Worm (Caenorhabditis elegans) whole organism, L2 larva: ENCODE results near the gene str-31.
A peak's percentile ranks its signal among the peaks of the same experiment; 100 is the strongest.
"Not testable (repeated sequence)": the region's sequence is repeated elsewhere in the genome, so short reads cannot be mapped to it uniquely, and the experiment has no call there.

Source experiments
- R02D3.7 ChIP-seq: fragments of 150-350 bp; optimal IDR thresholded peaks from 2 replicates; lab custom pipeline; 2014; ENCODE audit warnings: missing biosample characterization, missing genetic modification characterization
- Y55F3AM.14 ChIP-seq: fragments of 200-800 bp; sonication (Bioruptor generic); optimal IDR thresholded peaks from 2 replicates; lab custom pipeline; 2018; ENCODE audit warnings: mild to moderate bottlenecking, missing genetic modification characterization, missing compliant biosample characterization
- ZK546.5 ChIP-seq: sonication (generic microtip); optimal IDR thresholded peaks from 2 replicates; lab custom pipeline; 2017; ENCODE audit warnings: missing biosample characterization, missing genetic modification characterization
- alr-1 ChIP-seq: fragments of 150-350 bp; optimal IDR thresholded peaks from 2 replicates; lab custom pipeline; 2014; ENCODE audit warnings: missing biosample characterization, missing genetic modification characterization
- blmp-1 ChIP-seq: sonication (generic microtip); optimal IDR thresholded peaks from 2 replicates; lab custom pipeline; 2017; ENCODE audit warnings: missing genetic modification characterization, mild to moderate bottlenecking, missing compliant biosample characterization, antibody characterized with exemption, moderate library complexity; ENCODE audit not compliant: insufficient read depth
- ceh-16 ChIP-seq: fragments of 150-350 bp; optimal IDR thresholded peaks from 2 replicates; lab custom pipeline; 2014; ENCODE audit warnings: missing biosample characterization, missing genetic modification characterization
- dmd-4 ChIP-seq: sonication (generic microtip); optimal IDR thresholded peaks from 2 replicates; lab custom pipeline; 2017; ENCODE audit warnings: missing biosample characterization, missing genetic modification characterization
- egl-27 ChIP-seq: sonication (generic microtip); optimal IDR thresholded peaks from 3 replicates; lab custom pipeline; 2017; ENCODE audit warnings: missing biosample characterization, missing genetic modification reagents, missing genetic modification characterization
- elt-3 ChIP-seq: sonication (generic microtip); optimal IDR thresholded peaks from 2 replicates; lab custom pipeline; 2017; ENCODE audit warnings: missing biosample characterization, missing genetic modification characterization
- fos-1 ChIP-seq: fragments of 150-350 bp; optimal IDR thresholded peaks from 2 replicates; lab custom pipeline; 2014; ENCODE audit warnings: missing biosample characterization, missing genetic modification characterization
- gmeb-1 ChIP-seq: fragments of 150-350 bp; optimal IDR thresholded peaks from 2 replicates; lab custom pipeline; 2014; ENCODE audit warnings: missing biosample characterization, missing genetic modification characterization
- lin-13 ChIP-seq: fragments of 150-350 bp; optimal IDR thresholded peaks from 2 replicates; lab custom pipeline; 2014; ENCODE audit warnings: missing biosample characterization, missing genetic modification reagents, missing genetic modification characterization
- lin-39 ChIP-seq: fragments of 150-350 bp; optimal IDR thresholded peaks from 2 replicates; lab custom pipeline; 2014; ENCODE audit warnings: missing biosample characterization, missing genetic modification reagents, missing genetic modification characterization
- mbf-1 ChIP-seq: sonication (generic microtip); optimal IDR thresholded peaks from 2 replicates; lab custom pipeline; 2017; ENCODE audit warnings: missing biosample characterization, missing genetic modification characterization
- mdl-1 ChIP-seq, 2 experiments: fragments of 150-350 bp in 1 of 2; sonication (generic microtip) in 1 of 2; optimal IDR thresholded peaks; 2 replicates each; lab custom pipeline; 2017; ENCODE audit warnings: missing biosample characterization in 2 of 2, missing genetic modification characterization in 2 of 2
- nhr-10 ChIP-seq: sonication (generic microtip); optimal IDR thresholded peaks from 2 replicates; lab custom pipeline; 2017; ENCODE audit warnings: missing biosample characterization, missing genetic modification characterization
- nhr-11 ChIP-seq: fragments of 150-350 bp; optimal IDR thresholded peaks from 2 replicates; lab custom pipeline; 2014; ENCODE audit warnings: missing biosample characterization, missing genetic modification characterization
- nhr-129 ChIP-seq: fragments of 150-350 bp; optimal IDR thresholded peaks from 2 replicates; lab custom pipeline; 2014; ENCODE audit warnings: missing biosample characterization, missing genetic modification characterization
- nhr-21 ChIP-seq: fragments of 150-350 bp; optimal IDR thresholded peaks from 2 replicates; lab custom pipeline; 2014; ENCODE audit warnings: missing biosample characterization, missing genetic modification characterization
- nhr-237 ChIP-seq: fragments of 150-350 bp; optimal IDR thresholded peaks from 2 replicates; lab custom pipeline; 2014; ENCODE audit warnings: missing biosample characterization, missing genetic modification characterization
- nhr-6 ChIP-seq: fragments of 150-350 bp; optimal IDR thresholded peaks from 2 replicates; lab custom pipeline; 2014; ENCODE audit warnings: missing biosample characterization, missing genetic modification characterization
- peb-1 ChIP-seq: fragments of 150-350 bp; optimal IDR thresholded peaks from 2 replicates; lab custom pipeline; 2014; ENCODE audit warnings: missing biosample characterization, missing genetic modification characterization
- sem-4 ChIP-seq: fragments of 150-350 bp; optimal IDR thresholded peaks from 2 replicates; lab custom pipeline; 2014; ENCODE audit warnings: missing biosample characterization, missing genetic modification reagents, missing genetic modification characterization
- sma-3 ChIP-seq: sonication (generic microtip); optimal IDR thresholded peaks from 2 replicates; lab custom pipeline; 2016; ENCODE audit warnings: missing genetic modification reagents, missing genetic modification characterization, missing compliant biosample characterization
- sma-9 ChIP-seq, 2 experiments: fragments of 150-350 bp in 1 of 2; sonication (generic microtip) in 1 of 2; optimal IDR thresholded peaks; 2 replicates each; lab custom pipeline; 2014 to 2016; ENCODE audit warnings: missing genetic modification characterization in 2 of 2, mild to moderate bottlenecking in 1 of 2, missing biosample characterization in 1 of 2, missing compliant biosample characterization in 1 of 2, missing genetic modification reagents in 1 of 2, moderate library complexity in 1 of 2
- snpc-4 ChIP-seq: fragments of 150-350 bp; optimal IDR thresholded peaks from 2 replicates; lab custom pipeline; 2014; ENCODE audit warnings: missing biosample characterization, missing genetic modification characterization
- unc-39 ChIP-seq: fragments of 150-350 bp; optimal IDR thresholded peaks from 2 replicates; lab custom pipeline; 2014; ENCODE audit warnings: missing biosample characterization, missing genetic modification characterization
- unc-55 ChIP-seq: fragments of 150-350 bp; sonication (generic microtip); optimal IDR thresholded peaks from 3 replicates; lab custom pipeline; 2014; ENCODE audit warnings: missing biosample characterization, missing genetic modification reagents, missing genetic modification characterization
- unc-62 ChIP-seq: fragments of 150-350 bp; optimal IDR thresholded peaks from 2 replicates; lab custom pipeline; 2014; ENCODE audit warnings: missing biosample characterization, missing genetic modification reagents, missing genetic modification characterization
- ztf-11 ChIP-seq: sonication (generic microtip); optimal IDR thresholded peaks from 2 replicates; lab custom pipeline; 2017; ENCODE audit warnings: missing biosample characterization, missing genetic modification characterization

Gene str-31

DNA sequence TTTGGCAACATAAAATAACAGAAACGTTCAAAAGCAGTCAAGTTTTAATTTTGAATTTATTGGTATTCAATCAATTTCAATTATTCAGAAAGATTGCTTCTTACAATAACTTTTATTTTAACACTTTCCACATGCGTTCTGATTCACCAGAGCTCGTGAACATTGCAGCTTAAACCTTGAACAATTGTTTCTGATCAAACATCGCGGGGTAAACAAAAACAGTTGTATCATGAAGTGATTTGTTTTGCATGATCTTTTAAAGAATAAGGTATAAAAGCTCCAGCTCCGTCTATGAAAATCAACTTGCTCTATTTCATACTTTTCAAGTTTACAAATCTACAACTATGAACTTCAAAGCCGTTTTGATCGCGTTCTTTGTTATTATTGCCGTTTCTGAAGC, 14.9 kb upstream of the str-31 start, which contains the start of gene C54F6.6:
Gene C54F6.6 (plus strand): TSS at position 301 of the 400 bp plus-strand sequence.
- no peak for TF ChIP-seq peb-1 (tag; lab: Kevin White, UChicago)
- no peak for TF ChIP-seq blmp-1 (tag; lab: Kevin White, UChicago)
- TF ChIP-seq sem-4 (tag; lab: Kevin White, UChicago) = no peak
- no peak for TF ChIP-seq dmd-4 (tag; lab: Kevin White, UChicago)
- TF ChIP-seq snpc-4 (tag; lab: Kevin White, UChicago) = no peak
- no peak for TF ChIP-seq lin-13
- TF ChIP-seq fos-1 = no peak
- no peak for TF ChIP-seq sma-3 (GFP tag; lab: Kevin White, UChicago)
- TF ChIP-seq nhr-21 (tag; lab: Kevin White, UChicago) = no peak

DNA sequence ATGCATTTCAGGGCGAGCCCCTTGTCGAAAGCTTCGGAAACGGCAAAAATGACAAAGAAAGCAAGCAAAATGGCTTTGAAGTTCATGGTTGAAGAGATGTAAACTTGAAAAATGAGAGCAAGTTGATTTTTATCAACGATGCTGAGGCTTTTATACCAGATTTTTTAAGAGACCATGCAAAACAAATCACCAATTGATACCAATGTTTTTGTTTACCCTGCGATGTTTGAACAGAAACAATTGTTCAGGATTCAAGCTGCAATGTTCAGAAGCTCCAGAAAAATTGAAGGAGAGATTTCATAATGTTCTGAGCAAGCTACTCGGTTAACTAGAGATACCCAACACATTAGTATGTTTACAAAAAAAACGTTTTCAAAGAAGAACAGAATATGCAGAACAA, 13.8 kb upstream of the str-31 start, which contains the start of gene C54F6.15:
Gene C54F6.15 (minus strand): TSS at position 101 of the 400 bp plus-strand sequence.
- TF ChIP-seq ZK546.5 = no peak
- no peak for TF ChIP-seq sem-4 (tag; lab: Kevin White, UChicago)
- TF ChIP-seq sma-9 (GFP tag; optimal IDR thresholded peaks at IDR 0.05; lab: Kevin White, UChicago) = no peak
- TF ChIP-seq sma-9 (tag; optimal IDR thresholded peaks at IDR 0.05; lab: Kevin White, UChicago) = no peak
- no peak for TF ChIP-seq egl-27 (tag; lab: Kevin White, UChicago)
- TF ChIP-seq unc-39 = no peak

DNA sequence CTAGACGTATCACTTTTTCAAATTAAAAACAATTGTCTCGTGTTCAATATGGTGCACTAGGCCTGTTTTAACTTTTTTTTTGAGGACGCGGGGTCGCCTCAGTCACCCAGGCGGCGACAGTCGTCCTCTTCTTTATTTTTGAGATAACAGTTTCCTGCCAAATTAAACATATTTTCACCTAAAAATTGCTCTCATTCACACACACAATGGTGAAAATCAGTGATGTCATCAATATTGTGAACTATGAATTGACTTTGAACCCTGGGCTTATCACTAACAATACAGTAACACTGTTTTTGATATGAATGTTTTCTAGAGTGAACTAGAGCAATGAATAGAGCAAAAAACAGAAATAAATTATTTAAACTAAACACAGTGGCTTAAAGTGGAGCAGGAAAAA, 12.8 kb upstream of the str-31 start:
- TF ChIP-seq gmeb-1 (tag; lab: Kevin White, UChicago) (peak; percentile 15), R02D3.7 (tag; lab: Kevin White, UChicago) (no peak), mbf-1 (tag; lab: Kevin White, UChicago) (no peak), sma-9 (GFP tag; optimal IDR thresholded peaks at IDR 0.05; lab: Kevin White, UChicago) (peak; percentile 16), sma-9 (tag; optimal IDR thresholded peaks at IDR 0.05; lab: Kevin White, UChicago) (no peak), Y55F3AM.14 (GFP tag; lab: Kevin White, UChicago) (no peak), lin-39 (tag; lab: Kevin White, UChicago) (no peak), fos-1 (peak; percentile 7), peb-1 (tag; lab: Kevin White, UChicago) (no peak)

DNA sequence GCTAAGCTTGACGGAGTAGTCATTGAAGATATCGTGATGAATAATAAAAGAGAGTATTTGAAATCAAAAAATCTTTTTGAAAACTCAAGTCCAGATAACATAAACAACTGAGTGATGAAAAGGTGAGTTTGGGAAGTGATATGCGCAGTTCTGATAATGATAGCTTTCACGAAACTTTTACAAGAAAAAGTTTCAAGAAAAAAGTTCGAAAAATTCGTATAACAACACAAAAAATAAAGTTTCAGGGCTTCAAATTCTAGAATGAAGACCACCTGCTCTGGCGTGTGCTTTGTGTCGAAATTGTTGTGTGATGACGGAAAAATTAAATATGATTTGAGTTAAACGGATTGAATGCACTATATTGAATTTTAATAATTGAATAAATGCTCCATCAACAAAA, 11.6 kb upstream of the str-31 start, which contains the start of gene srb-19:
Gene srb-19 (minus strand): TSS at position 101 of the 400 bp plus-strand sequence.
- TF ChIP-seq unc-55 (no peak), unc-62 (GFP tag; lab: Kevin White, UChicago) (no peak), fos-1 (no peak), Y55F3AM.14 (GFP tag; lab: Kevin White, UChicago) (no peak), gmeb-1 (tag; lab: Kevin White, UChicago) (no peak), egl-27 (tag; lab: Kevin White, UChicago) (no peak), alr-1 (tag; lab: Kevin White, UChicago) (no peak), ztf-11 (tag; lab: Kevin White, UChicago) (no peak), sem-4 (tag; lab: Kevin White, UChicago) (no peak), unc-39 (no peak), nhr-11 (tag; lab: Kevin White, UChicago) (no peak), nhr-6 (no peak), peb-1 (tag; lab: Kevin White, UChicago) (no peak), nhr-237 (tag; lab: Kevin White, UChicago) (no peak), snpc-4 (tag; lab: Kevin White, UChicago) (no peak), ceh-16 (tag; lab: Kevin White, UChicago) (no peak), blmp-1 (tag; lab: Kevin White, UChicago) (no peak), nhr-10 (tag; lab: Kevin White, UChicago) (no peak)

DNA sequence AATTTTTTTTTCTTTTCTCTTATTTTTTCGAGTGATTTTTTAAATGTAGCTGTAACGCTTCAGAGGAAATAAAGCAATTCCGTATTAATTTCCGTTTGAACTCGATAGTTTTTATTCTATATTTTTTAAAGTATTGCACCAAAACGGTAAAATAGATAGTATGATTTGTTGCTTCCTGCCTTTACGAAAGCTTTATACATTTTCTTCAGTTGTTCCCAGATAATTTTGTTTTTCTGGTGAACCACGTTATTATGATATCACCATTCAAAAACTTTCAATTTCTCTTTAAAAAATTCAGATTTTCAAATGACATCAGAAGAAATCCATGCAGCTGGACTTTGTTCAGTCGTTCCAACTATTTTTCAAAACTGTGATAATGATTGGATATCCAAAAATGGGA, 6.5 kb upstream of the str-31 start, which contains the start of gene srb-18:
Gene srb-18 (plus strand): TSS at position 301 of the 400 bp plus-strand sequence.
- no peak for TF ChIP-seq nhr-129 (tag; lab: Kevin White, UChicago)
- TF ChIP-seq, all 48 proteins: peak for 0

DNA sequence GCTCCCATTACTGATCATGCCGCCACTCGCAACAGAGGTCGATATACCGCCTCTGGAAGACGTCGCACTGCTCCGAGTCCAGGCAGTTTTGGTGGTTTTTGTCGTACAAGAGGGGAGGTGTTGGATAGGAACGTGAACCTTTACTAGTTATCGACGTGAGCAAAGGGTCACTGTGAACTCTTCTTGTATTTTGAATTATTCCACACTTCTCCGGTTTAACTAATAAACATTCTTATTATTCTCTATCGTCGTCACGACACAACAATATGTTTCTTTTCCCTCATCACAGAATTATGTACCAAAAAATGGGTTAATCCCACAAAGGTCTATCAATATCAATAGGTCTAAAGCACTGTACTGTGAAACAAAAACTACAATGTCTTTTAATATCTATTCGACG, 3.0 kb upstream of the str-31 start, which contains the start of gene nhr-171:
Gene nhr-171 (plus strand): TSS at position 301 of the 400 bp plus-strand sequence.
- TF ChIP-seq unc-39; mdl-1 (tag; optimal IDR thresholded peaks at IDR 0.05; lab: Kevin White, UChicago); elt-3 (tag; lab: Kevin White, UChicago): not testable (repeated sequence)
